Worm (Caenorhabditis elegans): ENCODE results near the gene gst-28.
A peak's percentile ranks its signal among the peaks of the same experiment; 100 is the strongest.
"Not testable (repeated sequence)": the region's sequence is repeated elsewhere in the genome, so short reads cannot be mapped to it uniquely, and the experiment has no call there.

gst-28 gene

DNA sequence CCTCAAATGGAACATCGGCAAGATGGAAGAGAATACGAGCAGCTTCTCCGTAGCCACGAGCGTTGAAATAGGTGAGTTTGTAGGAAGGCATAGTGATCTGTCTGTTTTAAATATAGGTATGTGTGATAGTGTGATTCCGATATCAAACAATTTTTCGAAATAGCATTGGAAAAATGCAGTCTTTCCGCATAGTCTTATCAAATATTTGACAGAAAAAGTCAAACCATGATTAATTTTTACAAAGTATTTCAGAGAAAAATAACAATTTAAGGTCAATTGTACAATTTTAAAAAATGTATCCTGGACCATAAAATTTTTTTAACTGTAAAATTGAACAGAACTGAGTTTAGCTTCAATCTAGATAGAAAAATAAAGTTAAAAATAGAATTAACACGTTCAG, 2.9 kb downstream of the gst-28 start, which contains the start of gene gst-26:
gst-26 (minus strand) TSS at position 101 of the 400 bp plus-strand sequence.
- TF ChIP-seq fos-1 (tag; optimal IDR thresholded peaks at IDR 0.05) (peak; percentile 25), mab-5 (tag; optimal IDR thresholded peaks at IDR 0.05) (no peak)

DNA sequence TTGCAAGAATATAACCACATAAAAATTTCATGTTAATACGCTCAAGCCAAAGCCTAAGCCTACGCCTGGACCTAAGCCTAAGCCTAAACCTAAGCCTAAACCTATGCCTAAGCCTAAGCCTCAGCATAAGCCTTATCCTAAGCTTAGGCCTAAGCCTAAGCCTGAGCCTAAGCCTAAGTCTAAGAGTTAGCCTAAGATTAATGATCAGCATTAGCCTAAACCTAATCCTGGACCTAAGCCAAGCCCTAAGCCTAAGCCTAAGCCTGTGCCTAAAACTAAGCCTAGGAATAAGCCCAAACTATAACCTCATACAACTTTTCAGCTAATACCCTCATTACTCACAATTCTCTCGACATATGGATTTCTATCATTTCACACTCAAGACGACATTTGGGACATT, 9.0 kb downstream of the gst-28 start:
- TF ChIP-seq snpc-4 (tag; optimal IDR thresholded peaks at IDR 0.05) (no peak), mab-5 (tag; optimal IDR thresholded peaks at IDR 0.05) (no peak), crh-2 (tag; optimal IDR thresholded peaks at IDR 0.05) (no peak), peb-1 (tag; optimal IDR thresholded peaks at IDR 0.05) (no peak), nhr-12 (tag; optimal IDR thresholded peaks at IDR 0.05) (no peak), lin-39 (tag; optimal IDR thresholded peaks at IDR 0.05) (no peak), mbf-1 (tag; optimal IDR thresholded peaks at IDR 0.05) (no peak), Y55F3AM.14 (GFP tag; optimal IDR thresholded peaks at IDR 0.05) (no peak), ztf-11 (tag; optimal IDR thresholded peaks at IDR 0.05) (no peak)

DNA sequence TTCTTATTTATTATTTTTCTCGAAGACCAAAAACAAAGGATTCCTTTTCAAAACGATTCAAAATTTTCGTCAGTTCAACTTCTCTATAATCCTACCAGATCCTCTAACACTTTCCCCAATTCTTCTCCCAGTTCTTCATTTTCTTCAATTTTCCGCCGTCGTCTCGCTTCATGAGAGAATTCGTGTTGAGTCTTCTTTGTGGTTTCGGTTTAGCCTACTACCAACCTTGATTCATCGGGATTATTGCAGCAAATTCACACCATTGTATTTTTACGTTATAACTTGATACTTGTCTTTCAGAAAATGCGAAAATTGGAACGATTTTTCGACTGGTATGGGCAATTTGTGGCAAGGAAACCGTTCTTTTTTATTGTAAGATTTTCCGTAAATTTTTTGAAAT, 9.5 kb downstream of the gst-28 start, which contains the start of gene ptr-20:
ptr-20 (plus strand) TSS at position 301 of the 400 bp plus-strand sequence.
- TF ChIP-seq unc-62 (GFP tag; optimal IDR thresholded peaks at IDR 0.05) = no peak
- no peak for TF ChIP-seq lin-39 (tag; optimal IDR thresholded peaks at IDR 0.05)
- no peak for TF ChIP-seq nhr-25 (tag; optimal IDR thresholded peaks at IDR 0.05)
- TF ChIP-seq ZK546.5 (tag; optimal IDR thresholded peaks at IDR 0.05) = no peak
- no peak for TF ChIP-seq lin-11 (tag; optimal IDR thresholded peaks at IDR 0.05)

DNA sequence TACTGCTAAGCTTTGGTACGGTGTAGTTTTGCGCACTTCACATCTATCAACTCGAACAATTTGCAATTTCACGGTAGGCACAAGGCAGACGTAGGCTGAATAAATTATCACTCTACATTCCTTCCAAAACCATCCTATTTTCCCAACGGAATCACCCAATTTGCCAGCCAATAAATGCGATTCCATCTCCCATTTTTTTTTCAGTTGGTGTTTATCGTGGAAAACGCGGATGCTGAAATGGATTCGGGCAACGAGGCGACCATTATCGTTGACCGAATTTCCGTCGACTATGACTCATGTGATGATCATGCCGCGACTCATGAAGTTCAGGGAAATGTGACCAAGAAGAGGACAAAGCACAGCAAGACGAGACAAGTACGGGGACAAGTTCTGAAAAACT, 18.9 kb downstream of the gst-28 start:
- TF ChIP-seq ceh-16 (tag; optimal IDR thresholded peaks at IDR 0.05) (no peak), ZK546.5 (tag; optimal IDR thresholded peaks at IDR 0.05) (no peak), lin-39 (tag; optimal IDR thresholded peaks at IDR 0.05) (no peak), blmp-1 (tag; optimal IDR thresholded peaks at IDR 0.05; ENCODE audit: insufficient read depth) (no peak), alr-1 (tag; optimal IDR thresholded peaks at IDR 0.05) (no peak), snpc-4 (tag; optimal IDR thresholded peaks at IDR 0.05) (no peak), F13H6.1 (tag; optimal IDR thresholded peaks at IDR 0.05) (no peak), sma-9 (GFP tag; optimal IDR thresholded peaks at IDR 0.05) (no peak), sma-9 (tag; optimal IDR thresholded peaks at IDR 0.05) (no peak), nhr-10 (tag; optimal IDR thresholded peaks at IDR 0.05) (no peak), ztf-11 (tag; optimal IDR thresholded peaks at IDR 0.05) (no peak), Y55F3AM.14 (GFP tag; optimal IDR thresholded peaks at IDR 0.05) (no peak), elt-3 (tag; optimal IDR thresholded peaks at IDR 0.05) (no peak), unc-62 (GFP tag; optimal IDR thresholded peaks at IDR 0.05) (no peak), lsy-2 (tag; optimal IDR thresholded peaks at IDR 0.05) (no peak)

DNA sequence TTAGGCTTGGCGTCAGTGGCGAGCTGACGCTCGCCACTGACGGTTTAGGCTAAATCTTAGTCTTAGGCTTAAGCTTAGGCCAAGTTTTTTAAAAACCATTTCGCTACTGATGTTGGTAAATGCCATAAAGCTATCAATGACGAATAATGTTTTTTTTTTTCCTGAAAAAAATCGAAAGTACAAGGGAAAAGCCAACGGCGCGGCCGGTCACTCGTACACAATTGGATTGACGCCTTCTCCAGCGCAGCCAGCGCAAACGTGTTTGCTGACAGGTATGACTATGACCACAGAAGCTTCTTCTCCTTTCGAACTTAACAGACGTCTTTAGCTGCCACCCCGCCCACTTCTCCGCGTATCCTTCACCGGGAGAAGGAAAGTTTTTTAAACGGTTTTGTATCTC, 21.8 kb downstream of the gst-28 start, which contains the start of gene Y53F4B.27:
Y53F4B.27 (plus strand) TSS at position 301 of the 400 bp plus-strand sequence.
- no peak for TF ChIP-seq ceh-82 (tag; optimal IDR thresholded peaks at IDR 0.05)
- TF ChIP-seq alr-1 (tag; optimal IDR thresholded peaks at IDR 0.05) = no peak
- TF ChIP-seq lin-13 (GFP tag; optimal IDR thresholded peaks at IDR 0.05) = no peak
- no peak for TF ChIP-seq R02D3.7 (tag; optimal IDR thresholded peaks at IDR 0.05)
- TF ChIP-seq lsy-2 (tag; optimal IDR thresholded peaks at IDR 0.05) = no peak

DNA sequence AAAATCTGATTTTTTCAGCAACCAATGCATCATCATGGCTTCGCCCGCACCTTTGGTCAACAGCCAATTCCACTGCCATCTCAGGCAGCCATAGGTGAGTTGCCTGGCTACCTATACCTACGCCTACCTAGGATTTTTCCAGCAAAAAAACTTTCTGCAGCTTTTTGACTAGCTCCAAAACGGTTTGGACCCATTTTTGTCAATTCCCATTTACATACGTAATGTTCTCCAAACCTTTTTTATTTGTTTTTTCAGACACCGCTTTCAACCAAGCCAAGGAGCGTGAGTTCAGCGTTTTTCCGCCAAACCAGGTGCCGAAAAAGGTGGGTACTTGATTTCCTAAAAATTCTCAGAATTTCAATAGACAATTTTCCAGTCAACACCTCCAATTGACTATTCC, 23.6 kb downstream of the gst-28 start:
- no peak for TF ChIP-seq snpc-4 (tag; optimal IDR thresholded peaks at IDR 0.05)
- TF ChIP-seq lin-39 (tag; optimal IDR thresholded peaks at IDR 0.05) = no peak
- TF ChIP-seq nhr-12 (tag; optimal IDR thresholded peaks at IDR 0.05) = no peak
- no peak for TF ChIP-seq sma-9 (GFP tag; optimal IDR thresholded peaks at IDR 0.05)
- no peak for TF ChIP-seq sma-9 (tag; optimal IDR thresholded peaks at IDR 0.05)
- no peak for TF ChIP-seq alr-1 (tag; optimal IDR thresholded peaks at IDR 0.05)
- no peak for TF ChIP-seq sma-3 (GFP tag; optimal IDR thresholded peaks at IDR 0.05)
- no peak for TF ChIP-seq F13H6.1 (tag; optimal IDR thresholded peaks at IDR 0.05)

DNA sequence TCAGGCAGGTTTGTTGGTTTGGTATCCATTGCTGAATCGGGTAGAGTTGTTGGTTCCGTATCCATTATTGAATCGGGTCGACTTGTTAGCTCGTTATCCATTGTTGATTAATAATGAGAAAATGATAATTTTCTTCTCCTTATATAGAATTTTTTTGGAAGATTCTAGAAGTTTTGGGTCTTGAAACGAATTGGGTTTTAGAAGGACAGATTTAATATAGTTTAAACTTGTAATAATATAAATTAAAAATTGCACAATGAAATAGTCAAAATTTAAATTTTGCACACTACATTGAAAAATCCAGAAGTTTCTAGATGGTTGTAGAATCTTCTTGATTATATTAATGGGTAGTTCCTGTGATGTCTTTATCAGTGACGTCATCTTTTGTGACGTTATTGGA, 26.5 kb downstream of the gst-28 start, which contains the start of gene Y53F4B.26:
Y53F4B.26 (minus strand) TSS at position 101 of the 400 bp plus-strand sequence.
- TF ChIP-seq skn-1, ceh-82, mdl-1 (tag; optimal IDR thresholded peaks at IDR 0.05): not testable (repeated sequence)

All from whole organism, L2 larva.